Fruit fly (Drosophila melanogaster): ENCODE data around the gene Nedd4.

Gene Nedd4

DNA sequence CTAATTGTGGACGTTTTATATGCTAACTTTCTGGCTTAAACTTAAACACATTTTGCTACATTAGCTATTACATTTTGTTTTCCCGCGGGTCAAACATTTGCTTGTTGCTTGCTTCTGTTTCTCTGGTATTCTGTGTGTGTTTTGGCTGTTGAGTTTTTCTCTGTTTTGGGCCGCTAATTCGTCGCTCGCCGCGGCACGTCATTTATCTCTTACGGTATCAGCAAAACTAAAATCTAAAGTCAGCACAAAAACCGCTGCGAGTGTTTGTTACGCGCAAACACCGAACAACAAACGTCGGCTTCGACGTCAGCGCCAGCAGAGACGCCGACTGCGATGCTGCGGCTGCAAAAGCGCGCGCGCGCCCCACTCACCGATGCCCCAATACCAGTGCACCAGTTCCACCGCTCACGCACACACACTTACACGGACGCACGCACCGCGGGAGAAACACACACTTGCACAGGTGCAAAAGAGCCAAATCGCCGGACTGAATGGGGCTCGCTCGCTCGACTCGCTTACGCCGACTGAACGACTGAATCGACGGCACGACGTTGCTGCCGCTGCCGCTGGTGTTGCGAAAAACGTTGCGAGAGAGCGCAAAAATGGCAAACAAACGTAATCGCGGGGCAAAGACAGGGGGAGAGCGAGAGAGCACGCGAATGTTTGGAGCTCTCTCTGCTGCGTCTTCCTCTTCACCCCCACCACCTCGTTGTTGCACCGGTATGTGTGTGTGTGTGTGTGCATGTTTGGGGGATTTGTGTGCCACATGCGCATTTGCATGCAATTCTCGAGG lies 46.4 kb downstream of the Nedd4 start (continued):
- TF ChIP-seq CG16779 (GFP tag; IDR thresholded peaks at IDR 0.05) = no peak
- TF ChIP-seq CG10267 (tag; optimal IDR thresholded peaks at IDR 0.05) = no peak
- no peak for TF ChIP-seq jigr1 (GFP tag; IDR thresholded peaks at IDR 0.05)
- peak; percentile 61; the same call in 1 of the 2 replicates for TF ChIP-seq sna (GFP tag; IDR thresholded peaks at IDR 0.05; ENCODE audit: partially characterized antibody)
- TF ChIP-seq Adf1 (GFP tag; IDR thresholded peaks at IDR 0.05) = peak; percentile 97
- no peak for TF ChIP-seq CG13424 (tag; optimal IDR thresholded peaks at IDR 0.05)
- TF ChIP-seq lbe (GFP tag; optimal IDR thresholded peaks at IDR 0.05) = peak; percentile 50
- 0 out of 2 replicates have a peak, but pooled peaks have one; percentile 13 for TF ChIP-seq ranshi (GFP tag; IDR thresholded peaks at IDR 0.05)
- no peak for TF ChIP-seq CG4282 (GFP tag; optimal IDR thresholded peaks at IDR 0.05)
- TF ChIP-seq Dbx (GFP tag; IDR thresholded peaks at IDR 0.05) = no peak
- TF ChIP-seq CG7963 (GFP tag; IDR thresholded peaks at IDR 0.05; ENCODE audit: partially characterized antibody) = no peak
- TF ChIP-seq zen2 (GFP tag; IDR thresholded peaks at IDR 0.05; ENCODE audit: partially characterized antibody) = no peak
- peak; percentile 41 for TF ChIP-seq kni (GFP tag; optimal IDR thresholded peaks at IDR 0.05)
- TF ChIP-seq crp (GFP tag; optimal IDR thresholded peaks at IDR 0.05) = no peak
- peak in 1 of 2 experiments; percentile 77 for TF ChIP-seq Eip74EF (GFP tag; optimal IDR thresholded peaks at IDR 0.05)
- TF ChIP-seq zen (tag; optimal IDR thresholded peaks at IDR 0.05) = no peak
- no peak for TF ChIP-seq tap (tag; optimal IDR thresholded peaks at IDR 0.05)
- no peak for TF ChIP-seq grau (tag; optimal IDR thresholded peaks at IDR 0.05)
- TF ChIP-seq B-H2 (GFP tag; optimal IDR thresholded peaks at IDR 0.05) = no peak
- TF ChIP-seq corto (GFP tag; optimal IDR thresholded peaks at IDR 0.05) = no peak
- TF ChIP-seq dm (GFP tag; optimal IDR thresholded peaks at IDR 0.05) = no peak
- TF ChIP-seq CG6854 (GFP tag; optimal IDR thresholded peaks at IDR 0.05) = no peak
- TF ChIP-seq Med (GFP tag) = peak; percentile 83
- TF ChIP-seq Hmx (GFP tag; optimal IDR thresholded peaks at IDR 0.05) = no peak
- peak; percentile 24 for TF ChIP-seq CG2116 (GFP tag; optimal IDR thresholded peaks at IDR 0.05)
- no peak for TF ChIP-seq CG32532 (GFP tag; IDR thresholded peaks at IDR 0.05)
- no peak for TF ChIP-seq eyg (GFP tag; optimal IDR thresholded peaks at IDR 0.05)
- TF ChIP-seq unpg (GFP tag; optimal IDR thresholded peaks at IDR 0.05) = no peak
- TF ChIP-seq CG17359 (tag; optimal IDR thresholded peaks at IDR 0.05) = no peak
- peak; percentile 12; the same call in 1 of the 2 replicates for TF ChIP-seq Scr (GFP tag; IDR thresholded peaks at IDR 0.05; ENCODE audit: partially characterized antibody)
- TF ChIP-seq nom (GFP tag; optimal IDR thresholded peaks at IDR 0.05) = no peak
- no peak for TF ChIP-seq CG7372 (GFP tag; IDR thresholded peaks at IDR 0.05)
- TF ChIP-seq luna (GFP tag; optimal IDR thresholded peaks at IDR 0.05) = no peak
- no peak for TF ChIP-seq CG6254 (GFP tag; optimal IDR thresholded peaks at IDR 0.05)
- TF ChIP-seq CG7786 (GFP tag; optimal IDR thresholded peaks at IDR 0.05) = no peak
- TF ChIP-seq Hmr (GFP tag; optimal IDR thresholded peaks at IDR 0.05) = no peak
- TF ChIP-seq CG8765 (GFP tag; IDR thresholded peaks at IDR 0.05) = no peak
- no peak for TF ChIP-seq Sox100B (GFP tag; optimal IDR thresholded peaks at IDR 0.05)
- peak; percentile 89 for TF ChIP-seq CG6175 (GFP tag; IDR thresholded peaks at IDR 0.05)
- no peak for TF ChIP-seq CG11085 (GFP tag; IDR thresholded peaks at IDR 0.05)
- TF ChIP-seq CG17385 (GFP tag; optimal IDR thresholded peaks at IDR 0.05) = no peak
- TF ChIP-seq sim (GFP tag; IDR thresholded peaks at IDR 0.05) = no peak
- TF ChIP-seq CG8281 (tag; optimal IDR thresholded peaks at IDR 0.05) = peak; percentile 49
- TF ChIP-seq Xbp1 (GFP tag; optimal IDR thresholded peaks at IDR 0.05) = no peak
- TF ChIP-seq CG17802 (tag; optimal IDR thresholded peaks at IDR 0.05) = no peak
- no peak for TF ChIP-seq CG12942 (GFP tag; optimal IDR thresholded peaks at IDR 0.05)
- TF ChIP-seq hb (GFP tag; IDR thresholded peaks at IDR 0.05; ENCODE audit: partially characterized antibody) = no peak
- TF ChIP-seq CG4404 (GFP tag; IDR thresholded peaks at IDR 0.05) = no peak
